Worm (Caenorhabditis elegans): ENCODE measurements around the gene AH10.2.
A peak's percentile ranks its signal among the peaks of the same experiment; 100 is the strongest.

Gene AH10.2

ce11 chrV:14179947-14180346 lies 23.4 kb downstream of the AH10.2 start, which contains the start of gene ZC376.8:
TSS of gene ZC376.8 (plus strand) at chrV:14180247.
- TF ChIP-seq unc-130 (GFP tag; optimal IDR thresholded peaks at IDR 0.05): no peak
- TF ChIP-seq ceh-91 (GFP tag; IDR thresholded peaks at IDR 0.05): no peak
- no peak for TF ChIP-seq madf-3 (GFP tag; IDR thresholded peaks at IDR 0.05)
- TF ChIP-seq gei-17 (GFP tag; optimal IDR thresholded peaks at IDR 0.05): no peak
- no peak for TF ChIP-seq B0336.3 (GFP tag; IDR thresholded peaks at IDR 0.05)

ce11 chrV:14182860-14183259 lies 26.3 kb downstream of the AH10.2 start, which contains the start of gene cest-2.3:
TSS of gene cest-2.3 (minus strand) at chrV:14182960.
- no peak for TF ChIP-seq F57A8.1 (GFP tag; optimal IDR thresholded peaks at IDR 0.05)
- TF ChIP-seq nhr-90 (tag; optimal IDR thresholded peaks at IDR 0.05): no peak
- TF ChIP-seq aptf-3 (GFP tag; IDR thresholded peaks at IDR 0.05): no peak
- TF ChIP-seq Y53G8AR.9 (GFP tag; conservative IDR thresholded peaks at IDR 0.05): no peak
- no peak for TF ChIP-seq ama-1 (optimal IDR thresholded peaks at IDR 0.05)
- TF ChIP-seq ama-1 (GFP tag; optimal IDR thresholded peaks at IDR 0.05): no peak
- TF ChIP-seq Y56A3A.18 (GFP tag; IDR thresholded peaks at IDR 0.05): no peak
- no peak for TF ChIP-seq nhr-80 (tag; optimal IDR thresholded peaks at IDR 0.05)
- no peak for TF ChIP-seq F55B11.4 (tag; optimal IDR thresholded peaks at IDR 0.05; ENCODE audit: borderline replicate concordance, insufficient read depth)
- TF ChIP-seq F37B4.10 (GFP tag; IDR thresholded peaks at IDR 0.05): no peak
- no peak for TF ChIP-seq egl-18 (GFP tag; IDR thresholded peaks at IDR 0.05)
- TF ChIP-seq madf-3 (GFP tag; IDR thresholded peaks at IDR 0.05): no peak
- TF ChIP-seq F57C9.4 (tag; optimal IDR thresholded peaks at IDR 0.05): no peak
- no peak for TF ChIP-seq egrh-3 (GFP tag; IDR thresholded peaks at IDR 0.05)
- no peak for TF ChIP-seq F23B12.7 (tag; optimal IDR thresholded peaks at IDR 0.05; ENCODE audit: insufficient read depth)
- no peak for TF ChIP-seq ztf-3 (GFP tag; optimal IDR thresholded peaks at IDR 0.05)
- TF ChIP-seq zim-3 (tag; optimal IDR thresholded peaks at IDR 0.05): no peak
- no peak for TF ChIP-seq attf-5 (GFP tag; optimal IDR thresholded peaks at IDR 0.05)
- TF ChIP-seq cebp-1 (GFP tag; IDR thresholded peaks at IDR 0.05): no peak
- TF ChIP-seq cebp-1 (tag; optimal IDR thresholded peaks at IDR 0.05): no peak
- TF ChIP-seq Y67H2A.10 (GFP tag; conservative IDR thresholded peaks at IDR 0.05): no peak

- TF ChIP-seq tlf-1 (GFP tag; optimal IDR thresholded peaks at IDR 0.05) (no peak), ztf-26 (tag; optimal IDR thresholded peaks at IDR 0.05) (no peak), snpc-4 (GFP tag; optimal IDR thresholded peaks at IDR 0.05) (no peak), snpc-4 (tag; optimal IDR thresholded peaks at IDR 0.05) (peak in 1 of 4 experiments; percentile 45), lin-40 (tag; optimal IDR thresholded peaks at IDR 0.05) (no peak), efl-1 (GFP tag; optimal IDR thresholded peaks at IDR 0.05) (peak; percentile 21), rcor-1 (GFP tag; IDR thresholded peaks at IDR 0.05) (no peak), hmg-1.2 (GFP tag; IDR thresholded peaks at IDR 0.05) (0 out of 2 replicates have a peak, but pooled peaks have one; percentile 19), T07F8.4 (tag; optimal IDR thresholded peaks at IDR 0.05) (no peak), bed-2 (GFP tag; IDR thresholded peaks at IDR 0.05) (no peak), mcd-1 (GFP tag; IDR thresholded peaks at IDR 0.05) (peak; percentile 96), ceh-79 (tag; optimal IDR thresholded peaks at IDR 0.05) (no peak), athp-1 (tag; optimal IDR thresholded peaks at IDR 0.05) (no peak), F33H1.4 (GFP tag; IDR thresholded peaks at IDR 0.05) (peak; percentile 21; the same call in 1 of the 2 replicates), B0019.2 (GFP tag; conservative IDR thresholded peaks at IDR 0.05) (no peak), mxl-1 (tag; optimal IDR thresholded peaks at IDR 0.05) (no peak), dox-1 (GFP tag; IDR thresholded peaks at IDR 0.05) (no peak), ceh-91 (GFP tag; IDR thresholded peaks at IDR 0.05) (no peak), F39B2.1 (GFP tag; IDR thresholded peaks at IDR 0.05) (no peak), aptf-3 (GFP tag; IDR thresholded peaks at IDR 0.05) (no peak), madf-6 (GFP tag; IDR thresholded peaks at IDR 0.05) (no peak), ama-1 (optimal IDR thresholded peaks at IDR 0.05) (no peak), ama-1 (GFP tag; optimal IDR thresholded peaks at IDR 0.05) (no peak), gei-17 (GFP tag; optimal IDR thresholded peaks at IDR 0.05) (no peak), lin-54 (GFP tag; optimal IDR thresholded peaks at IDR 0.05) (peak; percentile 10), nhr-90 (tag; optimal IDR thresholded peaks at IDR 0.05) (no peak), nfyb-1 (GFP tag; IDR thresholded peaks at IDR 0.05) (no peak), attf-5 (GFP tag; optimal IDR thresholded peaks at IDR 0.05) (peak; percentile 20), ZK185.1 (tag; optimal IDR thresholded peaks at IDR 0.05; ENCODE audit: poor library complexity, severe bottlenecking) (peak; percentile 27)
Observed at ce11 chrV:14185438-14185837, 28.9 kb downstream of the AH10.2 start, which contains the start of the genes trm-1 and ints-2. TSS of gene trm-1 (minus strand) at chrV:14185612. TSS of gene ints-2 (plus strand) at chrV:14185686.
